Fruit fly (Drosophila melanogaster): Measurements from ENCODE around the gene Arpc3B.

Arpc3B gene

DNA sequence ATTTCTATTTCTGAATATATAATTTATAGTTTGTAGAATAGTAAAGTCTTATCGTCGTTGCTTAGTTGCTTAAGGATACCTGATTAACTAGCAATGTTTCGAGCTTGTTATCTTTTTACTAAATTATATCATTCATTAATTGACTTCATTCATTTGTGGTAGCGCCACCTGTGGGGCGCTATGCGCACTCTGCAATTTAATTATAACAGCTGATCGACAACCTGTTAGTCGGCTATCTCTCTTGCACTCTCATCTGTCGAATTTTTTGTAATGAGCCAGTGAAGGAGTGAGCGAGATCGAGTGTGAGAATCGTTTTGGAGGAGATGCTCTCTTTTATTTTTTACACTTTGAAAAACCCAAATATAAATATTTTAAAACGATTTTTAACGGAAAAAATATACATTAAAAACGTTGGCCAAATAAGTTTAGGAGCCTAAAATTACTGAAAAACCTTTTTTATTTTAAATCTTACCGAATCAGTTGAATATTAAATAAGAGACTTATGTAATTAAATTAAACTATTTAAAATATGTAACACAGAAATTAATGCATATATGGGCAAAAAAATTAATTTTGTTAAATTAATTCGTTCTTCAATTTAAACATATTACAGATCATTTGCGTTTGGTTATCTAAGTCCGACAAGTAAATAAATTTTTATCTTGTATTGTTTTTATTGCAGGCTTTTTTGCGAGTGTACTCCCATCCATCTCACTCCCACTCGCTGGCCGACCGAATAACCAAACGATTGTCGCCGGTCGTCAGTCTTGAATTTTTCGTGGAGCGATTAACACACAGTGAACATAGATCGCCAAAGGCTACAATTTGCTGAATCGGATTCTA is 14.4 kb downstream of the Arpc3B start, which contains the start of the genes CG16700 and CG4991 (continued):
- TF ChIP-seq Fer3 (tag; optimal IDR thresholded peaks at IDR 0.05), result peak; percentile 71
- TF ChIP-seq Hr51 (GFP tag; optimal IDR thresholded peaks at IDR 0.05), result peak in 1 of 2 experiments; percentile 89
- no peak; the same call in 1 of the 2 replicates for TF ChIP-seq CG10321 (GFP tag; IDR thresholded peaks at IDR 0.05)
- TF ChIP-seq CG12391 (tag; optimal IDR thresholded peaks at IDR 0.05), result peak; percentile 87
- no peak for TF ChIP-seq en (GFP tag; optimal IDR thresholded peaks at IDR 0.05)
- no peak for TF ChIP-seq MTF-1 (GFP tag; optimal IDR thresholded peaks at IDR 0.05; ENCODE audit: borderline replicate concordance)
- TF ChIP-seq CG1603 (tag; optimal IDR thresholded peaks at IDR 0.05), result no peak
- no peak for TF ChIP-seq da (GFP tag; optimal IDR thresholded peaks at IDR 0.05)
- peak; percentile 80 for TF ChIP-seq CG10209 (GFP tag; optimal IDR thresholded peaks at IDR 0.05)
- TF ChIP-seq psq (GFP tag; optimal IDR thresholded peaks at IDR 0.05), result peak; percentile 53
- peak; percentile 76 for TF ChIP-seq ara (GFP tag; IDR thresholded peaks at IDR 0.05)
- TF ChIP-seq CG1024 (GFP tag; IDR thresholded peaks at IDR 0.05), result no peak
- TF ChIP-seq Aef1 (GFP tag; IDR thresholded peaks at IDR 0.05), result peak; percentile 48; the same call in 2 of the 3 replicates
- no peak for TF ChIP-seq Optix (GFP tag; IDR thresholded peaks at IDR 0.05)
- peak; percentile 59 for TF ChIP-seq E2f1 (GFP tag; IDR thresholded peaks at IDR 0.05)
- TF ChIP-seq CG12071 (GFP tag; optimal IDR thresholded peaks at IDR 0.05), result no peak
- peak; percentile 58; the same call in 1 of the 2 replicates for TF ChIP-seq Atf6 (GFP tag; IDR thresholded peaks at IDR 0.05)
- TF ChIP-seq MBD-R2 (GFP tag; IDR thresholded peaks at IDR 0.05), result peak; percentile 24; the same call in 1 of the 2 replicates
- TF ChIP-seq CG12942 (GFP tag; optimal IDR thresholded peaks at IDR 0.05), result peak; percentile 48
- peak; percentile 36 for TF ChIP-seq Camta (GFP tag; optimal IDR thresholded peaks at IDR 0.05)
- TF ChIP-seq pb (GFP tag; optimal IDR thresholded peaks at IDR 0.05), result no peak
- TF ChIP-seq Sin3A (optimal IDR thresholded peaks at IDR 0.05), result no peak
- peak; percentile 46 for TF ChIP-seq salm (tag; optimal IDR thresholded peaks at IDR 0.05)
- no peak for TF ChIP-seq Dfd (GFP tag; optimal IDR thresholded peaks at IDR 0.05)
- TF ChIP-seq Med (GFP tag), result peak; percentile 83
- TF ChIP-seq danr (GFP tag; IDR thresholded peaks at IDR 0.05), result peak; percentile 72
- peak; percentile 72 for TF ChIP-seq CG33557 (GFP tag; optimal IDR thresholded peaks at IDR 0.05)
- no peak for TF ChIP-seq Lim3 (GFP tag; IDR thresholded peaks at IDR 0.05)
- TF ChIP-seq Hsf (GFP tag; optimal IDR thresholded peaks at IDR 0.05), result peak; percentile 61
- no peak for TF ChIP-seq CrebB (tag; optimal IDR thresholded peaks at IDR 0.05)
- TF ChIP-seq CG4617 (GFP tag; optimal IDR thresholded peaks at IDR 0.05; ENCODE audit: borderline replicate concordance), result no peak
- TF ChIP-seq CG17568 (GFP tag; optimal IDR thresholded peaks at IDR 0.05), result no peak
- TF ChIP-seq CG9727 (GFP tag; optimal IDR thresholded peaks at IDR 0.05), result peak; percentile 94
- TF ChIP-seq sim (GFP tag; IDR thresholded peaks at IDR 0.05), result 0 out of 2 replicates have a peak, but pooled peaks have one; percentile 6
- peak; percentile 29 for TF ChIP-seq Vsx1 (GFP tag; optimal IDR thresholded peaks at IDR 0.05)
- TF ChIP-seq tup (GFP tag; optimal IDR thresholded peaks at IDR 0.05), result no peak
- TF ChIP-seq CG15269 (tag; optimal IDR thresholded peaks at IDR 0.05), result peak; percentile 85
- TF ChIP-seq CG3407 (GFP tag; optimal IDR thresholded peaks at IDR 0.05), result peak; percentile 51
- peak; percentile 67 for TF ChIP-seq CG9817 (tag; optimal IDR thresholded peaks at IDR 0.05)
- TF ChIP-seq mirr (GFP tag; optimal IDR thresholded peaks at IDR 0.05), result no peak
- TF ChIP-seq CG4282 (GFP tag; optimal IDR thresholded peaks at IDR 0.05), result no peak
- TF ChIP-seq CG15479 (GFP tag; optimal IDR thresholded peaks at IDR 0.05), result peak; percentile 34
- no peak for TF ChIP-seq zen2 (GFP tag; IDR thresholded peaks at IDR 0.05; ENCODE audit: partially characterized antibody)
- peak; percentile 72 for TF ChIP-seq CG1233 (GFP tag; optimal IDR thresholded peaks at IDR 0.05)
- no peak for TF ChIP-seq CHES-1-like (GFP tag; optimal IDR thresholded peaks at IDR 0.05)
- no peak for TF ChIP-seq ab (GFP tag; optimal IDR thresholded peaks at IDR 0.05)
- TF ChIP-seq gt (GFP tag; IDR thresholded peaks at IDR 0.05), result no peak; the same call in 1 of the 2 replicates
- no peak for TF ChIP-seq CG10565 (GFP tag; optimal IDR thresholded peaks at IDR 0.05)
- TF ChIP-seq CG3281 (GFP tag; optimal IDR thresholded peaks at IDR 0.05), result peak; percentile 84

Data from whole organism, embryonic.